Worm (Caenorhabditis elegans): ENCODE results near the gene C34E10.10.

ce11 chrIII:5193266-5193665 is 34.4 kb downstream of the C34E10.10 start:
- no peak for TF ChIP-seq mdl-1 (tag; optimal IDR thresholded peaks at IDR 0.05)
- TF ChIP-seq ztf-7 (tag; optimal IDR thresholded peaks at IDR 0.05): no peak
- TF ChIP-seq duxl-1 (tag; optimal IDR thresholded peaks at IDR 0.05; ENCODE audit: poor library complexity): no peak
- TF ChIP-seq lin-15B (tag; optimal IDR thresholded peaks at IDR 0.05): no peak
- TF ChIP-seq lin-39 (tag; optimal IDR thresholded peaks at IDR 0.05): no peak
- no peak for TF ChIP-seq nhr-237 (tag; optimal IDR thresholded peaks at IDR 0.05)
- TF ChIP-seq ZK546.5 (tag; optimal IDR thresholded peaks at IDR 0.05): no peak
- TF ChIP-seq egl-27 (tag; optimal IDR thresholded peaks at IDR 0.05): no peak
- TF ChIP-seq mxl-3 (GFP tag; optimal IDR thresholded peaks at IDR 0.05): no peak
- TF ChIP-seq nhr-77 (tag; optimal IDR thresholded peaks at IDR 0.05): no peak
- no peak for TF ChIP-seq ztf-11 (tag; optimal IDR thresholded peaks at IDR 0.05)

Measured in whole organism, L4 larva.